Worm (Caenorhabditis elegans): Measurements from ENCODE around the gene C06H2.2.
A peak's percentile ranks its signal among the peaks of the same experiment; 100 is the strongest.

The C06H2.2 gene

DNA sequence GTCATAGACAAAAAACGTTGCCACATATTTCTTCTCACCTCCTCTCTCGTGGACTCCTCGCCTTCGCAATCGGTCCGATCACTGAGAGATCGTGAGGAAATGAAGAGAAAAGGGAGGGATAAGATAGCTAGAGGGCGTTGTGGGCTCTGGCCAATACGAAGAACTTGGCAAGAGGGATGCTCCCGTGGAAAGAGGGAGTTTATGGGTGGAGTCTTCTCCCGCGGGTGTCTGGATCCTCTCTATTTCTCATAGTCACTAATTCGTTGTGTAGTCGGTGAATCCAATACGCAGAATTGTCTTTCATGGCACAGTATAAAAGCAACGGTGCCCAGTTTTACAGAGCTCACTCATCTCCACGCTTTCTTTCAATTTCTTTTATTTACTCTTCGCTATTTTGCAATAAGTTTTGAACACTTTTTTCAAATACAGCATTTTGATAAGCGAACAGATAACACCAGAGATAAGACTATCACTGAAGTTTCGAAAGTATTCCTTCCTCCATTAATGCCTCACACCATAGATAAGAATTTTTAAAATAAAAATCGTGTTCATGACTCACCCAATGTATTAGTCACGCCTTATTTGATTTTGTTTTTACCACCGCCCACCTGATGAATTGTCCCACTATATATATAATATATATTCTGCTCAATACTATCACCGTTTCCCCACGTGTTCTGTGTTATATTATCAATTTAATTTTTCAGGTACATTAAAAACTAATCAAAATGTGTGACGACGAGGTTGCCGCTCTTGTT, 44.5 kb upstream of the C06H2.2 start, which contains the start of gene act-1:
Gene act-1, plus strand, starts transcription at position 708 of the 758 bp plus-strand sequence.
- no peak for TF ChIP-seq zip-8 (tag; optimal IDR thresholded peaks at IDR 0.05)
- TF ChIP-seq hlh-1 (tag; optimal IDR thresholded peaks at IDR 0.05), result peak; percentile 40
- TF ChIP-seq cnd-1 (tag; optimal IDR thresholded peaks at IDR 0.05), result no peak
- TF ChIP-seq bed-3 (GFP tag; optimal IDR thresholded peaks at IDR 0.05), result no peak
- TF ChIP-seq unc-62 (GFP tag; optimal IDR thresholded peaks at IDR 0.05), result peak; percentile 32
- TF ChIP-seq lsy-2 (tag; optimal IDR thresholded peaks at IDR 0.05), result no peak
- no peak for TF ChIP-seq elt-1 (tag; optimal IDR thresholded peaks at IDR 0.05; ENCODE audit: borderline replicate concordance, insufficient read depth)
- peak; percentile 21 for TF ChIP-seq sptf-1 (tag; optimal IDR thresholded peaks at IDR 0.05)
- TF ChIP-seq mls-2 (tag; optimal IDR thresholded peaks at IDR 0.05), result no peak
- TF ChIP-seq unc-120 (tag; optimal IDR thresholded peaks at IDR 0.05; ENCODE audit: poor library complexity, severe bottlenecking), result peak; percentile 95
- peak; percentile 43 for TF ChIP-seq M03D4.4 (tag; optimal IDR thresholded peaks at IDR 0.05)
- TF ChIP-seq pha-4 (tag; optimal IDR thresholded peaks at IDR 0.05), result no peak
- TF ChIP-seq lin-13 (tag; optimal IDR thresholded peaks at IDR 0.05), result no peak
- TF ChIP-seq nhr-12 (tag; optimal IDR thresholded peaks at IDR 0.05), result no peak
- no peak for TF ChIP-seq sem-2 (GFP tag; optimal IDR thresholded peaks at IDR 0.05)
- no peak for TF ChIP-seq ham-2 (GFP tag; optimal IDR thresholded peaks at IDR 0.05)

- TF ChIP-seq nhr-237 (tag; optimal IDR thresholded peaks at IDR 0.05) (peak; percentile 50), mep-1 (tag; optimal IDR thresholded peaks at IDR 0.05) (peak; percentile 36), M03D4.4 (tag; optimal IDR thresholded peaks at IDR 0.05) (peak; percentile 27), zip-8 (tag; optimal IDR thresholded peaks at IDR 0.05) (no peak), hlh-1 (tag; optimal IDR thresholded peaks at IDR 0.05) (peak; percentile 76), pha-4 (tag; optimal IDR thresholded peaks at IDR 0.05) (peak; percentile 54), sem-2 (GFP tag; optimal IDR thresholded peaks at IDR 0.05) (no peak), unc-62 (GFP tag; optimal IDR thresholded peaks at IDR 0.05) (peak; percentile 58), unc-120 (tag; optimal IDR thresholded peaks at IDR 0.05; ENCODE audit: poor library complexity, severe bottlenecking) (peak; percentile 90), ceh-39 (tag; optimal IDR thresholded peaks at IDR 0.05) (no peak)
These were observed 42.5 kb upstream of the C06H2.2 start for ce11 chrV:11082475-11082874.

DNA sequence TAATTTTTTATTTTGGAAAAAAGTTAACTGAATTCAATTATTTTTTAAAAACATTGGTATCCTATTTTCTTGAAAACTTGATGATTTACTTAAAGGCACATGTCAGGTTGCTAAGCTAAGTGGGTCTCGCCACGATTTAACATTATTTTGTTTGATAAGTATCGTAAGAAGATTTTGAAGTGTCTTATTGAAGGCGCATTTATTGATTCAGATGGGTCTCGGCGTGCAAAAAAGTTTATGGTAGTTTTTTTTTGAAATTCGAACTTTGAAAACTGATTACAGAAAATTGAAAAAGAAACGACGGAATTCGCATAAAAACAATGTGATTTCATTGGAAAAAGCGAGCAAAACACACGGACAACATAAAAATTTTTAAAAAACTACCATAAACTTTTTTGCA, 42.1 kb upstream of the C06H2.2 start:
- TF ChIP-seq nhr-76 (tag; optimal IDR thresholded peaks at IDR 0.05) (no peak), mls-2 (tag; optimal IDR thresholded peaks at IDR 0.05) (no peak), ceh-83 (GFP tag; optimal IDR thresholded peaks at IDR 0.05) (no peak), sem-2 (GFP tag; optimal IDR thresholded peaks at IDR 0.05) (no peak), tbx-8 (GFP tag; optimal IDR thresholded peaks at IDR 0.05) (no peak), elt-1 (tag; optimal IDR thresholded peaks at IDR 0.05; ENCODE audit: borderline replicate concordance, insufficient read depth) (no peak), ztf-11 (tag; optimal IDR thresholded peaks at IDR 0.05) (no peak), mep-1 (tag; optimal IDR thresholded peaks at IDR 0.05) (no peak), cnd-1 (tag; optimal IDR thresholded peaks at IDR 0.05) (no peak), blmp-1 (tag; optimal IDR thresholded peaks at IDR 0.05) (no peak)

ce11 chrV:11083691-11084090, 41.3 kb upstream of the C06H2.2 start:
- TF ChIP-seq lin-32 (GFP tag; optimal IDR thresholded peaks at IDR 0.05) (no peak), sem-2 (GFP tag; optimal IDR thresholded peaks at IDR 0.05) (no peak), M03D4.4 (tag; optimal IDR thresholded peaks at IDR 0.05) (no peak), tbx-8 (GFP tag; optimal IDR thresholded peaks at IDR 0.05) (no peak), blmp-1 (tag; optimal IDR thresholded peaks at IDR 0.05) (no peak), ceh-83 (GFP tag; optimal IDR thresholded peaks at IDR 0.05) (no peak), snpc-4 (tag; optimal IDR thresholded peaks at IDR 0.05) (no peak), unc-39 (tag; optimal IDR thresholded peaks at IDR 0.05) (no peak), sptf-1 (tag; optimal IDR thresholded peaks at IDR 0.05) (no peak), ztf-11 (tag; optimal IDR thresholded peaks at IDR 0.05) (no peak), nhr-237 (tag; optimal IDR thresholded peaks at IDR 0.05) (peak; percentile 75), cnd-1 (tag; optimal IDR thresholded peaks at IDR 0.05) (no peak), nhr-76 (tag; optimal IDR thresholded peaks at IDR 0.05) (no peak), nhr-12 (tag; optimal IDR thresholded peaks at IDR 0.05) (no peak), unc-62 (GFP tag; optimal IDR thresholded peaks at IDR 0.05) (peak; percentile 70), ceh-43 (GFP tag; optimal IDR thresholded peaks at IDR 0.05) (no peak), ham-2 (GFP tag; optimal IDR thresholded peaks at IDR 0.05) (peak; percentile 21), pha-4 (tag; optimal IDR thresholded peaks at IDR 0.05) (no peak), flh-1 (GFP tag; optimal IDR thresholded peaks at IDR 0.05) (no peak), elt-1 (tag; optimal IDR thresholded peaks at IDR 0.05; ENCODE audit: borderline replicate concordance, insufficient read depth) (peak; percentile 24), mep-1 (tag; optimal IDR thresholded peaks at IDR 0.05) (no peak), unc-120 (tag; optimal IDR thresholded peaks at IDR 0.05; ENCODE audit: poor library complexity, severe bottlenecking) (peak; percentile 90), hlh-1 (tag; optimal IDR thresholded peaks at IDR 0.05) (peak; percentile 85), zip-8 (tag; optimal IDR thresholded peaks at IDR 0.05) (peak; percentile 95), mls-2 (tag; optimal IDR thresholded peaks at IDR 0.05) (no peak), elt-3 (tag; optimal IDR thresholded peaks at IDR 0.05) (no peak), lsy-2 (tag; optimal IDR thresholded peaks at IDR 0.05) (no peak), bed-3 (GFP tag; optimal IDR thresholded peaks at IDR 0.05) (no peak), mab-5 (tag; optimal IDR thresholded peaks at IDR 0.05) (peak; percentile 74), ceh-39 (tag; optimal IDR thresholded peaks at IDR 0.05) (peak; percentile 26), ces-1 (GFP tag; optimal IDR thresholded peaks at IDR 0.05) (no peak), lin-13 (tag; optimal IDR thresholded peaks at IDR 0.05) (no peak), nhr-28 (tag; optimal IDR thresholded peaks at IDR 0.05) (no peak), nhr-2 (tag; optimal IDR thresholded peaks at IDR 0.05) (no peak), drap-1 (GFP tag; optimal IDR thresholded peaks at IDR 0.05) (no peak)
